Fruit fly (Drosophila melanogaster): ENCODE measurements around the gene CG31296.

DNA sequence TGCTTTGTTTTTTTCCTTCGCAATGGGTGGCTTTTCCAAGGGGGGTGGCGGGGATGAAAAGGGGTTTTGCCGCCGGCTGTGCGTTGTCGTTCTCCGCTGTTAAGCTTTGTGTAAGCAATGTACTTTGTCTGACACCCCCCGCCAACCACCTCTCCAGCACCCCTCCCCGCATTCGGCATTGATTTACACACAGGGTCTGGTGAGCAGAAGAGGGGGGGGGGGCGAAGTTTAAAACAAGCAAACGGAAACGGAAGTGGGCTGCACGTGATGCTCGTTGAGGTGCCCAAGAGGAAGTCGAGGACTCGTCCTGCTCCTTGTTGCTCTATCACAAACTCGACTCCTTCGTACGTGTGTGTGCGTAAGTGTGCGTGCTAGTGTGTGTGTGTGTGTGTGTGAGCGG, 14.2 kb downstream of the CG31296 start:
- no peak for TF ChIP-seq CG11504 (tag; optimal IDR thresholded peaks at IDR 0.05)
- TF ChIP-seq Abd-B (GFP tag; optimal IDR thresholded peaks at IDR 0.05): no peak
- TF ChIP-seq dati (GFP tag; IDR thresholded peaks at IDR 0.05): no peak
- no peak for TF ChIP-seq ham (GFP tag; IDR thresholded peaks at IDR 0.05)
- no peak for TF ChIP-seq ro (GFP tag; IDR thresholded peaks at IDR 0.05)
- no peak for TF ChIP-seq MESR4 (GFP tag; optimal IDR thresholded peaks at IDR 0.05)
